Worm (Caenorhabditis elegans) whole organism, young adult: ENCODE measurements around the gene Y41C4A.18.

Experiments
- B0336.3 ChIP-seq: fragments of 200-800 bp; sonication (Bioruptor generic); IDR thresholded peaks from 2 replicates; pipeline ENCODE4 v1.3.6; 2022; ENCODE audit warnings: missing genetic modification characterization, missing compliant biosample characterization
- chd-7 ChIP-seq: sonication (generic microtip); optimal IDR thresholded peaks from 2 replicates; lab custom pipeline; 2016; ENCODE audit warnings: mild to moderate bottlenecking, missing genetic modification characterization, moderate library complexity, missing compliant biosample characterization

ce11 chrIII:11730312-11730711 is at the start of gene Y41C4A.18:
- TF ChIP-seq chd-7 (tag; lab: Kevin White, UChicago): no peak
- TF ChIP-seq B0336.3: no peak
